Worm (Caenorhabditis elegans): Measurements from ENCODE around the gene spdl-1.

The spdl-1 gene

DNA sequence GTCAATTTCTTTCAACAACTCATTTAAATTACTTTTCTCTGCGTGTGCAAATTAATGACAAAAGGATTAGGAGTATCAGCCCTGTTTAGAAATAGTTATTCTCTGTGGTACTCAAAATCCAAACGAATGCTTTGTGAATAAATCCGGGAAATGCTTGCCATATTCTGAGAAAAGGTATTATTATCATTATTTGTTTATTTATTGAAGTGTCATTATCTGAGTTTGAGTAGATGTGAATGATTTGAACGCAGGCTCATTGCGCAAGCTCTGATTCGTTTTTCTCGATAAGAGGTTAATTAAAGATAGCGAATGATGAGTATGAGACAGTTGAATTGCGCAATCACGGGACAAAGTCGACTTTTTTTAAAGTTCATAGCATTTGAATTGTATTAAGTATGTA lies 46.5 kb downstream of the spdl-1 start (continued):
- TF ChIP-seq ztf-6 (GFP tag; IDR thresholded peaks at IDR 0.05) (no peak), lin-26 (GFP tag; IDR thresholded peaks at IDR 0.05) (no peak), Y56A3A.18 (GFP tag; IDR thresholded peaks at IDR 0.05) (no peak), B0336.3 (GFP tag; IDR thresholded peaks at IDR 0.05) (no peak), ceh-40 (GFP tag; IDR thresholded peaks at IDR 0.05) (no peak)

- TF ChIP-seq lsy-27 (tag; optimal IDR thresholded peaks at IDR 0.05; ENCODE audit: borderline replicate concordance, insufficient read depth) (no peak), repo-1 (tag; optimal IDR thresholded peaks at IDR 0.05) (no peak), F23B12.7 (tag; optimal IDR thresholded peaks at IDR 0.05; ENCODE audit: insufficient read depth) (no peak), ekl-4 (GFP tag; IDR thresholded peaks at IDR 0.05) (no peak), ceh-40 (GFP tag; IDR thresholded peaks at IDR 0.05) (no peak), ceh-100 (GFP tag; IDR thresholded peaks at IDR 0.05) (no peak), lin-54 (GFP tag; optimal IDR thresholded peaks at IDR 0.05) (no peak), F52B5.7 (tag; optimal IDR thresholded peaks at IDR 0.05) (no peak), T26A5.8 (tag; optimal IDR thresholded peaks at IDR 0.05) (no peak), snpc-1.3 (tag; optimal IDR thresholded peaks at IDR 0.05; ENCODE audit: insufficient read depth) (no peak), lin-35 (GFP tag; optimal IDR thresholded peaks at IDR 0.05) (no peak), sea-2 (GFP tag; IDR thresholded peaks at IDR 0.05) (no peak)
Observed at ce11 chrII:7829616-7830015, 48.2 kb downstream of the spdl-1 start.

- TF ChIP-seq lin-40 (tag; optimal IDR thresholded peaks at IDR 0.05) (no peak), zfh-2 (GFP tag; conservative IDR thresholded peaks at IDR 0.05) (no peak), B0019.2 (GFP tag; conservative IDR thresholded peaks at IDR 0.05) (no peak), egl-18 (GFP tag; IDR thresholded peaks at IDR 0.05) (no peak), ama-1 (optimal IDR thresholded peaks at IDR 0.05) (no peak), ama-1 (GFP tag; optimal IDR thresholded peaks at IDR 0.05) (no peak), Y95B8A.8 (GFP tag; IDR thresholded peaks at IDR 0.05) (no peak), nhr-90 (tag; optimal IDR thresholded peaks at IDR 0.05) (no peak), ceh-58 (GFP tag; IDR thresholded peaks at IDR 0.05) (no peak)
Observed at ce11 chrII:7832054-7832453, 50.7 kb downstream of the spdl-1 start, which contains the start of gene T09A5.14. TSS of gene T09A5.14 (plus strand) at chrII:7832354.
